Fruit fly (Drosophila melanogaster) whole organism, pupa: Measurements from ENCODE around the gene CG9986.

Source experiments
- CG10348 ChIP-seq: fragments of 200-800 bp; sonication (Bioruptor generic); IDR thresholded peaks from 2 replicates; pipeline ENCODE4 v1.3.6; 2022; ENCODE audit warnings: missing biosample characterization, missing genetic modification characterization
- CG9948 ChIP-seq: fragments of 200-800 bp; sonication (Bioruptor generic); optimal IDR thresholded peaks from 2 replicates; lab custom pipeline; 2018; ENCODE audit warnings: missing biosample characterization, mild to moderate bottlenecking, missing genetic modification characterization, moderate library complexity
- EcR ChIP-seq: fragments of 200-800 bp; sonication (Bioruptor generic); optimal IDR thresholded peaks from 3 replicates; lab custom pipeline; 2019; ENCODE audit warnings: missing biosample characterization, missing genetic modification characterization, mild to moderate bottlenecking, moderate library complexity, missing genetic modification reagents
- Ets98B ChIP-seq: fragments of 200-800 bp; sonication (Bioruptor generic); IDR thresholded peaks from 2 replicates; pipeline ENCODE4 v1.3.6; 2022; ENCODE audit warnings: missing biosample characterization, missing genetic modification characterization

- TF ChIP-seq CG10348 (GFP tag; lab: Robert Waterston, UW): no peak
- TF ChIP-seq CG9948 (tag; lab: Kevin White, UChicago): no peak
- peak; percentile 5 for TF ChIP-seq EcR (GFP tag; lab: Kevin White, UChicago)
- 0 out of 2 replicates have a peak, but pooled peaks have one; percentile 6 for TF ChIP-seq Ets98B (GFP tag; lab: Robert Waterston, UW)
These were observed 5.6 kb upstream of the CG9986 start for dm6 chr3R:28600144-28600792.
